Worm (Caenorhabditis elegans) whole organism, L3 larva: ENCODE data around the gene F49C5.7.

ENCODE experiments used
- R02D3.7 ChIP-seq: fragments of 150-350 bp; optimal IDR thresholded peaks from 2 replicates; lab custom pipeline; 2014; ENCODE audit warnings: missing biosample characterization, missing genetic modification characterization
- ZK546.5 ChIP-seq: sonication (generic microtip); optimal IDR thresholded peaks from 2 replicates; lab custom pipeline; 2017; ENCODE audit warnings: missing biosample characterization, missing genetic modification characterization
- aly-2 ChIP-seq: fragments of 150-350 bp; optimal IDR thresholded peaks from 2 replicates; lab custom pipeline; 2014; ENCODE audit warnings: missing biosample characterization, missing genetic modification characterization
- ama-1 ChIP-seq: fragments of 150-350 bp; optimal IDR thresholded peaks from 2 replicates; lab custom pipeline; 2018
- ceh-16 ChIP-seq: sonication (generic microtip); optimal IDR thresholded peaks from 2 replicates; lab custom pipeline; 2017; ENCODE audit warnings: missing biosample characterization, missing genetic modification characterization
- ceh-9 ChIP-seq: sonication (generic microtip); optimal IDR thresholded peaks from 2 replicates; lab custom pipeline; 2018; ENCODE audit warnings: missing biosample characterization, missing genetic modification characterization
- daf-12 ChIP-seq: fragments of 150-350 bp; optimal IDR thresholded peaks from 2 replicates; lab custom pipeline; 2014; ENCODE audit warnings: missing biosample characterization, missing genetic modification reagents, missing genetic modification characterization
- egl-27 ChIP-seq: sonication (generic microtip); optimal IDR thresholded peaks from 4 replicates; lab custom pipeline; 2017; ENCODE audit warnings: missing biosample characterization, missing genetic modification reagents, missing genetic modification characterization
- egl-5 ChIP-seq: fragments of 150-350 bp; optimal IDR thresholded peaks from 2 replicates; lab custom pipeline; 2017; ENCODE audit warnings: missing biosample characterization, missing genetic modification reagents, missing genetic modification characterization, inconsistent platforms
- elt-1 ChIP-seq: fragments of 150-350 bp; optimal IDR thresholded peaks from 2 replicates; lab custom pipeline; 2014; ENCODE audit warnings: missing biosample characterization, missing genetic modification characterization
- elt-3 ChIP-seq, 3 experiments: fragments of 150-350 bp in 1 of 3; sonication (generic microtip) in 2 of 3; optimal IDR thresholded peaks; 2 replicates in 2 of 3; 4 replicates in 1 of 3; lab custom pipeline; 2014 to 2017; ENCODE audit warnings: missing biosample characterization in 3 of 3, missing genetic modification characterization in 3 of 3
- eor-1 ChIP-seq, 2 experiments: fragments of 150-350 bp; optimal IDR thresholded peaks; 2 replicates each; lab custom pipeline; 2014 to 2018; ENCODE audit warnings: missing biosample characterization in 2 of 2, missing genetic modification characterization in 2 of 2
- fkh-10 ChIP-seq: sonication (generic microtip); optimal IDR thresholded peaks from 2 replicates; lab custom pipeline; 2017; ENCODE audit warnings: missing biosample characterization, missing genetic modification reagents, missing genetic modification characterization
- fkh-2 ChIP-seq: fragments of 150-350 bp; optimal IDR thresholded peaks from 2 replicates; lab custom pipeline; 2014; ENCODE audit warnings: missing biosample characterization, missing genetic modification reagents, missing genetic modification characterization
- fos-1 ChIP-seq: fragments of 150-350 bp; optimal IDR thresholded peaks from 2 replicates; lab custom pipeline; 2014; ENCODE audit warnings: missing biosample characterization, missing genetic modification characterization
- hmg-11 ChIP-seq: sonication (generic microtip); optimal IDR thresholded peaks from 2 replicates; lab custom pipeline; 2016; ENCODE audit warnings: missing genetic modification characterization, missing compliant biosample characterization
- lin-15B ChIP-seq: fragments of 150-350 bp; optimal IDR thresholded peaks from 2 replicates; lab custom pipeline; 2014; ENCODE audit warnings: missing biosample characterization, missing genetic modification characterization
- lin-39 ChIP-seq: fragments of 150-350 bp; optimal IDR thresholded peaks from 2 replicates; lab custom pipeline; 2018; ENCODE audit warnings: missing biosample characterization, missing genetic modification reagents, missing genetic modification characterization
- lsy-12 ChIP-seq: sonication (generic microtip); optimal IDR thresholded peaks from 2 replicates; lab custom pipeline; 2016; ENCODE audit warnings: mild to moderate bottlenecking, missing genetic modification characterization, missing compliant biosample characterization
- mml-1 ChIP-seq: fragments of 150-350 bp; sonication (generic microtip); optimal IDR thresholded peaks from 3 replicates; lab custom pipeline; 2014; ENCODE audit warnings: missing biosample characterization, missing genetic modification characterization
- nfya-1 ChIP-seq: sonication (generic microtip); optimal IDR thresholded peaks from 2 replicates; lab custom pipeline; 2017; ENCODE audit warnings: missing genetic modification characterization, mild to moderate bottlenecking, missing compliant biosample characterization, antibody characterized with exemption, moderate library complexity; ENCODE audit not compliant: insufficient read depth
- nhr-11 ChIP-seq: fragments of 150-350 bp; optimal IDR thresholded peaks from 2 replicates; lab custom pipeline; 2014; ENCODE audit warnings: missing biosample characterization, missing genetic modification characterization
- nhr-237 ChIP-seq: fragments of 150-350 bp; optimal IDR thresholded peaks from 2 replicates; lab custom pipeline; 2014; ENCODE audit warnings: missing biosample characterization, missing genetic modification characterization
- nhr-25 ChIP-seq: sonication (generic microtip); optimal IDR thresholded peaks from 2 replicates; lab custom pipeline; 2017; ENCODE audit warnings: missing biosample characterization, missing genetic modification characterization
- nhr-28 ChIP-seq: fragments of 150-350 bp; optimal IDR thresholded peaks from 2 replicates; lab custom pipeline; 2014; ENCODE audit warnings: missing biosample characterization, missing genetic modification characterization
- nhr-43 ChIP-seq: sonication (generic microtip); optimal IDR thresholded peaks from 2 replicates; lab custom pipeline; 2016; ENCODE audit warnings: mild to moderate bottlenecking, missing genetic modification characterization, missing compliant biosample characterization; ENCODE audit not compliant: poor library complexity, severe bottlenecking
- nhr-67 ChIP-seq: fragments of 150-350 bp; optimal IDR thresholded peaks from 2 replicates; lab custom pipeline; 2014; ENCODE audit warnings: missing biosample characterization, missing genetic modification characterization
- nhr-77 ChIP-seq: fragments of 150-350 bp; optimal IDR thresholded peaks from 2 replicates; lab custom pipeline; 2014; ENCODE audit warnings: missing biosample characterization, missing genetic modification characterization
- pqm-1 ChIP-seq: fragments of 150-350 bp; optimal IDR thresholded peaks from 2 replicates; lab custom pipeline; 2017; ENCODE audit warnings: missing biosample characterization, missing genetic modification characterization, inconsistent platforms
- sea-2 ChIP-seq: fragments of 150-350 bp; sonication (generic microtip); optimal IDR thresholded peaks from 4 replicates; lab custom pipeline; 2014; ENCODE audit warnings: missing biosample characterization, missing genetic modification reagents, missing genetic modification characterization
- tbx-2 ChIP-seq: sonication (generic microtip); optimal IDR thresholded peaks from 2 replicates; lab custom pipeline; 2016; ENCODE audit warnings: mild to moderate bottlenecking, missing genetic modification characterization, missing compliant biosample characterization
- unc-62 ChIP-seq: fragments of 150-350 bp; sonication (generic microtip); optimal IDR thresholded peaks from 4 replicates; lab custom pipeline; 2014; ENCODE audit warnings: missing biosample characterization, missing genetic modification reagents, missing genetic modification characterization
- ztf-11 ChIP-seq: fragments of 150-350 bp; optimal IDR thresholded peaks from 2 replicates; lab custom pipeline; 2014; ENCODE audit warnings: missing biosample characterization, missing genetic modification characterization
- ztf-4 ChIP-seq: fragments of 150-350 bp; optimal IDR thresholded peaks from 2 replicates; lab custom pipeline; 2014; ENCODE audit warnings: missing biosample characterization, missing genetic modification characterization

The F49C5.7 gene

DNA sequence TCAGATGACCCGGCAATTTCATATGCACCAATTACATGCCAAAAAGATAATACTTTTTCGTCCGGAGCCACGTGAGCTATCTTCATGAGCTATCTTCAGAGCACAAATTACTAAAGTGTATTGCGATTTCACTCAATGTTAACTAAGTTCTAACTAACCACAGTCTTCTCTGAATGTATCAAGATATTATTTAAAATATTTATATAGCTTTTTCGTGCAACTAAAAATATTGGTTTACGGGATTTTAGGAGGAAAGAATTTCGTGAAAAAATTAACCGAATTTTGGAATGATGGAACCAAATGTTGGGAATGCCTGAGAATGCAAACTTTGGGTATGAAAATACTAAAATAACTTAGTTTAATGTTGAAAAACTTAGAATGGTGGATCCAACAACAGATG, 18.4 kb upstream of the F49C5.7 start, which contains the start of gene F49C5.16:
TSS of gene F49C5.16 (plus strand) at position 301 of the 400 bp plus-strand sequence.
- TF ChIP-seq ztf-4 (tag; lab: Kevin White, UChicago): no peak
- no peak for TF ChIP-seq mml-1
- no peak for TF ChIP-seq fos-1 (tag; lab: Kevin White, UChicago)
- no peak for TF ChIP-seq egl-27
- no peak for TF ChIP-seq ama-1 (lab: Kevin White, UChicago)
- no peak for TF ChIP-seq eor-1 (tag; optimal IDR thresholded peaks at IDR 0.05; lab: Kevin White, UChicago)
- TF ChIP-seq nhr-67: no peak
- no peak for TF ChIP-seq egl-5 (tag; lab: Kevin White, UChicago)
- TF ChIP-seq ZK546.5 (tag; lab: Kevin White, UChicago): no peak
- TF ChIP-seq ztf-11 (tag; lab: Kevin White, UChicago): no peak
- no peak for TF ChIP-seq elt-1 (tag; lab: Kevin White, UChicago)
- TF ChIP-seq, all 47 proteins: peak for 0

- TF ChIP-seq nfya-1 (tag; lab: Kevin White, UChicago): peak; percentile 75
- TF ChIP-seq nhr-25 (tag; lab: Kevin White, UChicago): peak; percentile 52
- TF ChIP-seq nhr-43 (tag; lab: Kevin White, UChicago): peak; percentile 4
- peak in 1 of 3 experiments; percentile 20 for TF ChIP-seq elt-3 (tag; optimal IDR thresholded peaks at IDR 0.05; lab: Kevin White, UChicago)
- no peak for TF ChIP-seq aly-2
- TF ChIP-seq nhr-67: no peak
- no peak for TF ChIP-seq ceh-9 (tag; lab: Kevin White, UChicago)
- TF ChIP-seq, all 47 proteins: peak for 4
These were observed 16.3 kb upstream of the F49C5.7 start for ce11 chrII:12549613-12550012.

DNA sequence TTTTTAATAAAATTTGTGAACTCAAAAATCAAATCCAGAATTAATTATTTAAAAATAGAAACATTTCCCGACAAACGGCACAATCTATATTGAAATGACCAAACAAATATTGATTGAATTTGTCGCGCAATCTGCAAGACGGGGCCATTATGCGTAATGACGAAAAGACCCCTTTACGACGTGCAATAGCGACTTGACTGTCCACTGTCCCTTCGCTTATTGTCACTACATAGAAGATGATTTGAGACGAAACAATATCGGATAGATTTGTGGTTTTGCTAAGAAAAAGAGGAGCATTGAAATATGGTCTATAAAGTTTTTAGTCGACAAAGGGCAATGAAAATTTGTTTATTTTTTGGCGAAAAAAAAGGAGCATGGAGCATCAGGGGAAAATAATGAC, 15.0 kb upstream of the F49C5.7 start:
- no peak for TF ChIP-seq nhr-43 (tag; lab: Kevin White, UChicago)
- TF ChIP-seq R02D3.7 (tag; lab: Kevin White, UChicago): no peak
- no peak for TF ChIP-seq aly-2
- no peak for TF ChIP-seq ceh-16 (tag; lab: Kevin White, UChicago)
- no peak for TF ChIP-seq daf-12 (tag; lab: Kevin White, UChicago)
- TF ChIP-seq nhr-67: no peak
- no peak for TF ChIP-seq nfya-1 (tag; lab: Kevin White, UChicago)
- TF ChIP-seq lin-15B (tag; lab: Kevin White, UChicago): no peak
- no peak for TF ChIP-seq unc-62 (GFP tag; lab: Kevin White, UChicago)
- no peak for TF ChIP-seq ZK546.5 (tag; lab: Kevin White, UChicago)
- TF ChIP-seq ceh-9 (tag; lab: Kevin White, UChicago): no peak
- no peak for TF ChIP-seq hmg-11
- no peak for TF ChIP-seq nhr-237 (tag; lab: Kevin White, UChicago)
- no peak for TF ChIP-seq eor-1 (tag; optimal IDR thresholded peaks at IDR 0.05; lab: Kevin White, UChicago)
- TF ChIP-seq fkh-2 (tag; lab: Kevin White, UChicago): no peak
- TF ChIP-seq fkh-10 (GFP tag; lab: Kevin White, UChicago): no peak
- no peak for TF ChIP-seq lsy-12 (tag; lab: Kevin White, UChicago)
- no peak for TF ChIP-seq nhr-28 (tag; lab: Kevin White, UChicago)
- no peak for TF ChIP-seq lin-39 (tag; lab: Kevin White, UChicago)
- TF ChIP-seq ztf-11 (tag; lab: Kevin White, UChicago): no peak

DNA sequence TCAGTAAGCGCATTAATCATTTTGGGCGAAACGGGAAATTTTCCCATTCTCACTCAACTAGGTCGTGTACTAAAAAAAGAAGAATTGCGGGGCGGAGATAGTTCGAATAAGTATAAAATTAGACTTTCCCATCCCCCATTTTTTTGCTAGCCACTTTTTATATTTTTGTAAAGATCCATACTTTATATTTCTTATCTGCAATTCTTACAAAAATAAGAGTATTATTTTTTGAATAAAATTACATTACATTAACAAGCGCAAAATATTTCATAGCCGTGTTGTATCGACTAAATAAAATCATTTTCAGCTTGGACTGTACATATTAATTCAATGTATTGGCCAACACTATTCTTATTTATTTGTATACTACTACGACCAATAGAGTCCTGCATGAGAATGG, 10.4 kb upstream of the F49C5.7 start, which contains the start of gene F49C5.11:
TSS of gene F49C5.11 (plus strand) at position 301 of the 400 bp plus-strand sequence.
- no peak for TF ChIP-seq unc-62 (GFP tag; lab: Kevin White, UChicago)
- TF ChIP-seq eor-1 (tag; optimal IDR thresholded peaks at IDR 0.05; lab: Kevin White, UChicago): no peak
- TF ChIP-seq egl-27: no peak
- TF ChIP-seq, all 47 proteins: peak for 0

DNA sequence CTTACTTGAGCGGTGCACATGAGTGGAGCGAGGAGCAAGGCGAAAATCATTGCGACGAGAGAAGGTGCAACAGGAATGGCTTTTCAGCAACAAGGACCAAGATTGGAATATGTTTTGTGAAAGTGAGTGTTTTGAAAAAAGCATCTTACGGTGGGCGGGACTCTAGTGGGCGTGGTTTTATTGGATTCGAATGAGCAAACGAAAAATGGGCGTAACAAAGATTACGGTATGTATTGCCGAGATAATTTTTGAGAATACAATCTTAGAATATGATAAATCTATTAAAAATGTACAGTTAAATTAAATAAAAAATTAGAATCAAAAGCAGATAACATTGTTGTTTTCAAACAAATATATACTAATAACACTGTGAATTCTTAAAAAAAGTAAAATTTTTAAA, 5.7 kb upstream of the F49C5.7 start, which contains the start of gene F49C5.12:
TSS of gene F49C5.12 (minus strand) at position 101 of the 400 bp plus-strand sequence.
- no peak for TF ChIP-seq nhr-43 (tag; lab: Kevin White, UChicago)
- no peak for TF ChIP-seq aly-2
- no peak for TF ChIP-seq pqm-1 (tag; lab: Kevin White, UChicago)
- TF ChIP-seq ztf-4 (tag; lab: Kevin White, UChicago): no peak
- no peak for TF ChIP-seq nhr-25 (tag; lab: Kevin White, UChicago)
- no peak for TF ChIP-seq tbx-2 (tag; lab: Kevin White, UChicago)
- TF ChIP-seq nhr-237 (tag; lab: Kevin White, UChicago): no peak
- TF ChIP-seq lin-15B (tag; lab: Kevin White, UChicago): no peak
- TF ChIP-seq nhr-11 (tag; lab: Kevin White, UChicago): no peak
- no peak for TF ChIP-seq ZK546.5 (tag; lab: Kevin White, UChicago)
- no peak for TF ChIP-seq nhr-77 (tag; lab: Kevin White, UChicago)
- no peak for TF ChIP-seq lin-39 (tag; lab: Kevin White, UChicago)
- TF ChIP-seq sea-2 (GFP tag; lab: Kevin White, UChicago): no peak
- TF ChIP-seq elt-1 (tag; lab: Kevin White, UChicago): no peak
